Worm (Caenorhabditis elegans): ENCODE data around the gene Y61A9LA.1.

Y61A9LA.1 gene

ce11 chrV:4615802-4616201 lies 30.7 kb downstream of the Y61A9LA.1 start, which contains the start of the genes Y61A9LA.10 and F54D11.4 (continued):
- no peak for TF ChIP-seq B0035.1 (tag; optimal IDR thresholded peaks at IDR 0.05)
- no peak for TF ChIP-seq hrde-1 (tag; optimal IDR thresholded peaks at IDR 0.05; ENCODE audit: borderline replicate concordance)
- no peak for TF ChIP-seq gei-17 (GFP tag; optimal IDR thresholded peaks at IDR 0.05)
- no peak for TF ChIP-seq ztf-22 (GFP tag; optimal IDR thresholded peaks at IDR 0.05)
- no peak for TF ChIP-seq dpff-1 (tag; optimal IDR thresholded peaks at IDR 0.05)
- no peak for TF ChIP-seq die-1 (tag; optimal IDR thresholded peaks at IDR 0.05)
- no peak for TF ChIP-seq nhr-120 (GFP tag; IDR thresholded peaks at IDR 0.05)
- no peak for TF ChIP-seq ets-4 (GFP tag; optimal IDR thresholded peaks at IDR 0.05)
- peak; percentile 40 for TF ChIP-seq snpc-1.3 (tag; optimal IDR thresholded peaks at IDR 0.05; ENCODE audit: insufficient read depth)
- no peak for TF ChIP-seq bed-2 (GFP tag; IDR thresholded peaks at IDR 0.05)
- TF ChIP-seq nfya-2 (GFP tag; IDR thresholded peaks at IDR 0.05) = no peak
- no peak for TF ChIP-seq nhr-80 (tag; optimal IDR thresholded peaks at IDR 0.05)
- no peak for TF ChIP-seq B0261.1 (tag; optimal IDR thresholded peaks at IDR 0.05)
- TF ChIP-seq lir-1 (GFP tag; conservative IDR thresholded peaks at IDR 0.05) = no peak
- 0 out of 2 replicates have a peak, but pooled peaks have one; percentile 15 for TF ChIP-seq Y53G8AR.9 (GFP tag; conservative IDR thresholded peaks at IDR 0.05)
- no peak for TF ChIP-seq F49E8.2 (tag; optimal IDR thresholded peaks at IDR 0.05; ENCODE audit: insufficient read depth)
- TF ChIP-seq F23B12.7 (tag; optimal IDR thresholded peaks at IDR 0.05; ENCODE audit: insufficient read depth) = peak; percentile 61
- TF ChIP-seq K12H6.12 (tag; optimal IDR thresholded peaks at IDR 0.05) = no peak
- peak; percentile 93 for TF ChIP-seq ztf-18 (tag; optimal IDR thresholded peaks at IDR 0.05)
- no peak for TF ChIP-seq B0019.2 (GFP tag; conservative IDR thresholded peaks at IDR 0.05)
- no peak for TF ChIP-seq unc-62 (GFP tag; optimal IDR thresholded peaks at IDR 0.05)
- no peak for TF ChIP-seq ZK185.1 (tag; optimal IDR thresholded peaks at IDR 0.05; ENCODE audit: poor library complexity, severe bottlenecking)
- TF ChIP-seq hsf-1 (GFP tag; IDR thresholded peaks at IDR 0.05) = no peak
- no peak for TF ChIP-seq F39B2.1 (GFP tag; IDR thresholded peaks at IDR 0.05)
- TF ChIP-seq him-1 (tag; optimal IDR thresholded peaks at IDR 0.05) = peak; percentile 27
- TF ChIP-seq tlf-1 (GFP tag; optimal IDR thresholded peaks at IDR 0.05) = no peak
- no peak for TF ChIP-seq bed-1 (GFP tag; IDR thresholded peaks at IDR 0.05)
- no peak for TF ChIP-seq Y95B8A.8 (GFP tag; IDR thresholded peaks at IDR 0.05)
- TF ChIP-seq K11D2.4 (GFP tag; IDR thresholded peaks at IDR 0.05) = no peak
- no peak for TF ChIP-seq F22D6.2 (tag; optimal IDR thresholded peaks at IDR 0.05)
- no peak for TF ChIP-seq somi-1 (GFP tag; optimal IDR thresholded peaks at IDR 0.05)
- TF ChIP-seq madf-8 (GFP tag; conservative IDR thresholded peaks at IDR 0.05) = no peak; the same call in 1 of the 2 replicates
- TF ChIP-seq madf-6 (GFP tag; IDR thresholded peaks at IDR 0.05) = peak; percentile 80
- TF ChIP-seq tbp1 (GFP tag; optimal IDR thresholded peaks at IDR 0.05) = no peak
- no peak for TF ChIP-seq mes-4 (tag; optimal IDR thresholded peaks at IDR 0.05)
- TF ChIP-seq Y79H2A.3 (GFP tag; conservative IDR thresholded peaks at IDR 0.05) = no peak
- no peak for TF ChIP-seq C17E4.6 (GFP tag; IDR thresholded peaks at IDR 0.05)
- no peak for TF ChIP-seq ceh-40 (GFP tag; IDR thresholded peaks at IDR 0.05)
- TF ChIP-seq ztf-28 (GFP tag; IDR thresholded peaks at IDR 0.05) = no peak
- no peak for TF ChIP-seq hlh-12 (tag; optimal IDR thresholded peaks at IDR 0.05)
- no peak for TF ChIP-seq cebp-1 (GFP tag; IDR thresholded peaks at IDR 0.05)
- TF ChIP-seq cebp-1 (tag; optimal IDR thresholded peaks at IDR 0.05) = peak; percentile 57
- TF ChIP-seq C06A6.2 (GFP tag; conservative IDR thresholded peaks at IDR 0.05) = no peak
- TF ChIP-seq ccch-3 (GFP tag; optimal IDR thresholded peaks at IDR 0.05) = no peak
- TF ChIP-seq Y56A3A.18 (GFP tag; IDR thresholded peaks at IDR 0.05) = no peak
- TF ChIP-seq sea-2 (GFP tag; IDR thresholded peaks at IDR 0.05) = no peak
- TF ChIP-seq nhr-179 (tag; optimal IDR thresholded peaks at IDR 0.05) = no peak
- no peak for TF ChIP-seq ceh-100 (GFP tag; IDR thresholded peaks at IDR 0.05)
- no peak for TF ChIP-seq rec-8 (tag; optimal IDR thresholded peaks at IDR 0.05)

All from whole organism, young adult.